Fruit fly (Drosophila melanogaster): ENCODE data around the gene Mst36Fa.

- TF ChIP-seq CG13204 (GFP tag; optimal IDR thresholded peaks at IDR 0.05) (no peak), Ets98B (GFP tag; IDR thresholded peaks at IDR 0.05) (no peak), gl (tag; optimal IDR thresholded peaks at IDR 0.05) (no peak), CG34367 (tag; optimal IDR thresholded peaks at IDR 0.05) (no peak), CG10348 (GFP tag; IDR thresholded peaks at IDR 0.05) (no peak), CG12605 (GFP tag; IDR thresholded peaks at IDR 0.05) (no peak)
These were observed 37.3 kb upstream of the Mst36Fa start for dm6 chr2L:18714086-18714485.
